Worm (Caenorhabditis elegans): ENCODE data around the gene lpr-2.

DNA sequence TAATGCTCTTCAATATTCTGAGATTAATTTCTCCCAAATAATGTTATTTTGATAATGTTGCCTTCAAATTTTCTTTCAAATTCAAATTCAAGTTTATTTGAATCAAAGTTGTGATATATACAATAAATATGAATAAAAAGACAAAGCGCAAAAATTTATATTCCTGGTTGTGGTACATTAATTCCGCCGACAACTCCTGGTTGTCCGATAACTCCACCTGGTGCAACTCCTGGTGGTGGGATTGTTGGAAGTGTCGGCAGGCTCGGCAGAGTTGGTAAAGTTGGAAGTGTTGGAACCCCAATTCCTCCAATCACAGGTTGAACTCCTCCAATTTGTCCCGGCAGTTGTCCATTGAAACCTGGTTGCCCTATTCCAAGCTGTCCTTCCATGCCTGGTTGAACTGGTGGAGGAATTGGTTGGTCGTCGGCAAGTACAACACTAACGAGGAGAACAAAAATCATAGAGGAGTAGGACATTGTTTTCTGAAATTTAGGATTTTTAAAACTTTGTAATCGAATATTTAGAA, 40.9 kb upstream of the lpr-2 start, which contains the start of gene K01A6.7:
- no peak for TF ChIP-seq ama-1 (optimal IDR thresholded peaks at IDR 0.05)
- no peak for TF ChIP-seq nhr-90 (tag; optimal IDR thresholded peaks at IDR 0.05; ENCODE audit: poor library complexity)
- TF ChIP-seq rnt-1 (tag; optimal IDR thresholded peaks at IDR 0.05): no peak
- TF ChIP-seq efl-1 (optimal IDR thresholded peaks at IDR 0.05): no peak
- no peak for TF ChIP-seq efl-1 (GFP tag; optimal IDR thresholded peaks at IDR 0.05 in 1 of 2)
- TF ChIP-seq elt-3 (tag; optimal IDR thresholded peaks at IDR 0.05): no peak
- TF ChIP-seq ceh-63 (GFP tag; optimal IDR thresholded peaks at IDR 0.05): no peak
- TF ChIP-seq elt-2 (tag; optimal IDR thresholded peaks at IDR 0.05): no peak
- no peak for TF ChIP-seq nhr-77 (tag; optimal IDR thresholded peaks at IDR 0.05)
- TF ChIP-seq zag-1 (tag; optimal IDR thresholded peaks at IDR 0.05): no peak
- TF ChIP-seq unc-130 (tag; optimal IDR thresholded peaks at IDR 0.05): no peak
- TF ChIP-seq ces-1 (GFP tag; optimal IDR thresholded peaks at IDR 0.05): no peak
